Worm (Caenorhabditis elegans) whole organism, L4/young adult: Measurements from ENCODE around the gene H12D21.10.

ENCODE experiments used
- dao-5 ChIP-seq: sonication (generic microtip); optimal IDR thresholded peaks from 2 replicates; lab custom pipeline; 2016; ENCODE audit warnings: missing genotype, missing genetic modification characterization, moderate library complexity, missing compliant biosample characterization
- him-1 ChIP-seq: sonication (generic microtip); optimal IDR thresholded peaks from 2 replicates; lab custom pipeline; 2016; ENCODE audit warnings: missing genotype, missing genetic modification reagents, missing genetic modification characterization, missing compliant biosample characterization

- TF ChIP-seq dao-5 (tag; lab: Kevin White, UChicago) (no peak), him-1 (tag; lab: Kevin White, UChicago) (no peak)
Measured at ce11 chrV:14876257-14876656, 23.3 kb upstream of the H12D21.10 start.
